Worm (Caenorhabditis elegans) whole organism, early embryonic: ENCODE results near the gene ubl-1.

Experiments used
- B0310.2 ChIP-seq: sonication (generic microtip); optimal IDR thresholded peaks from 2 replicates; lab custom pipeline; 2016; ENCODE audit warnings: mild to moderate bottlenecking, missing genetic modification characterization, missing compliant biosample characterization
- F13C5.2 ChIP-seq: sonication (generic microtip); optimal IDR thresholded peaks from 2 replicates; lab custom pipeline; 2017; ENCODE audit warnings: mild to moderate bottlenecking, missing genetic modification characterization, inconsistent platforms, missing compliant biosample characterization
- ama-1 ChIP-seq: fragments of 150-350 bp; optimal IDR thresholded peaks from 2 replicates; lab custom pipeline; 2014
- ets-7 ChIP-seq: sonication (generic microtip); optimal IDR thresholded peaks from 2 replicates; lab custom pipeline; 2016; ENCODE audit warnings: missing genotype, missing genetic modification characterization, missing compliant biosample characterization
- flt-1 ChIP-seq: fragments of 200-800 bp; sonication (Bioruptor generic); IDR thresholded peaks from 2 replicates; pipeline ENCODE4 v1.3.6; 2022; ENCODE audit warnings: missing genetic modification characterization, missing compliant biosample characterization
- hmbx-1 ChIP-seq: sonication (generic microtip); optimal IDR thresholded peaks from 2 replicates; lab custom pipeline; 2016; ENCODE audit warnings: mild to moderate bottlenecking, missing genetic modification characterization, missing compliant biosample characterization
- sea-1 ChIP-seq: fragments of 200-800 bp; sonication (Bioruptor generic); conservative IDR thresholded peaks from 2 replicates; pipeline ENCODE4 v1.3.6; 2022; ENCODE audit warnings: missing genetic modification characterization, missing compliant biosample characterization

DNA sequence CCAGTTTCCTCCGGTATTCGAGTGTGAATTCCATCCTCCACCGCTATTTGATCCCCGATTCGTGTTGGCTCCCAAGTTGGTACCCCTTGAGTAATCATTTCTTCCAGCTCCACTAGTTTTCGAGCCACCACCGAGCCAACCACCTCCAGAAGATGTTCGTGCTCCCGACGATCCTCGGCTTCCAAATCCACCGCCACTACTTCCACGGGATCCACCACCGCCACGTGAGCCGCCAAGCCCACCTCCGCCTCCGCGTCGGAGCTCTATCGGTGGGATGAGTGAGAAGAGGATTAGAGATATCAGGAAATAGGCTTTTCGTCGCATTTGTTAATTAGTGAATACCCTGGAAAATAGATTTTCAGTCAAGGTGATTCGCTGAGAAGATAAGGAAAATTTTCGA, 4.1 kb upstream of the ubl-1 start, which contains the start of gene H06I04.6:
- no peak for TF ChIP-seq sea-1 (GFP tag; lab: Robert Waterston, UW)
- TF ChIP-seq ama-1 (lab: Kevin White, UChicago), result no peak
- TF ChIP-seq B0310.2 (tag; lab: Kevin White, UChicago), result no peak
- no peak for TF ChIP-seq flt-1 (GFP tag; lab: Robert Waterston, UW)
- no peak for TF ChIP-seq ets-7
- no peak for TF ChIP-seq hmbx-1 (tag; lab: Kevin White, UChicago)
- no peak for TF ChIP-seq F13C5.2 (tag; lab: Kevin White, UChicago)
